Worm (Caenorhabditis elegans): ENCODE results near the gene F16F9.1.
A peak's percentile ranks its signal among the peaks of the same experiment; 100 is the strongest.

The F16F9.1 gene

DNA sequence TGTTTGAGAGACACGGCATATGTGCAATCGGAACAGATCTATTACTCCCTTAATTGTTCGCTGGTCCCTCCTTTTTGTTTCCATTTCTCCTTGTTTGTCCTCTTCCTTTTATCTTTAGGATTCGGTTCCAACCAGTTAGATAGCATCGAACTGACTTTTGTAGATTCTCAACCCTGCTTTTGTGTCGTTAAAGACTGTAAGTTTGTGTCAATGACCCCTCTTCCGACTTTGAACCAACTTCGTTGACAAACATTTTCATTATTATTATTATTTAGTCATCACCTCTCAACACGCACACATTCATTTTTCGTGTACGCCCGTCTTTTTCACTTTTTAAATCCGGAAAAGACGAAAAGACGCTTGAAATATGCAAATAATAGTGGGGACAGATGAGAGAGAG lies at the start of gene F16F9.1:
Gene F16F9.1 (plus strand): TSS at position 301 of the 400 bp plus-strand sequence.
- no peak for TF ChIP-seq mep-1 (tag; optimal IDR thresholded peaks at IDR 0.05)
- TF ChIP-seq ceh-43 (GFP tag; optimal IDR thresholded peaks at IDR 0.05): no peak
- TF ChIP-seq ham-2 (GFP tag; optimal IDR thresholded peaks at IDR 0.05): no peak
- no peak for TF ChIP-seq flh-1 (GFP tag; optimal IDR thresholded peaks at IDR 0.05)
- TF ChIP-seq nhr-28 (tag; optimal IDR thresholded peaks at IDR 0.05): no peak
- no peak for TF ChIP-seq pha-4 (tag; optimal IDR thresholded peaks at IDR 0.05)
- no peak for TF ChIP-seq drap-1 (GFP tag; optimal IDR thresholded peaks at IDR 0.05)
- no peak for TF ChIP-seq elt-1 (tag; optimal IDR thresholded peaks at IDR 0.05; ENCODE audit: borderline replicate concordance, insufficient read depth)
- TF ChIP-seq bed-3 (GFP tag; optimal IDR thresholded peaks at IDR 0.05): no peak
- no peak for TF ChIP-seq lin-13 (tag; optimal IDR thresholded peaks at IDR 0.05)
- no peak for TF ChIP-seq sem-2 (GFP tag; optimal IDR thresholded peaks at IDR 0.05)
- TF ChIP-seq lin-32 (GFP tag; optimal IDR thresholded peaks at IDR 0.05): no peak
- no peak for TF ChIP-seq ztf-11 (tag; optimal IDR thresholded peaks at IDR 0.05)
- TF ChIP-seq ceh-39 (tag; optimal IDR thresholded peaks at IDR 0.05): no peak
- TF ChIP-seq nhr-12 (tag; optimal IDR thresholded peaks at IDR 0.05): no peak

DNA sequence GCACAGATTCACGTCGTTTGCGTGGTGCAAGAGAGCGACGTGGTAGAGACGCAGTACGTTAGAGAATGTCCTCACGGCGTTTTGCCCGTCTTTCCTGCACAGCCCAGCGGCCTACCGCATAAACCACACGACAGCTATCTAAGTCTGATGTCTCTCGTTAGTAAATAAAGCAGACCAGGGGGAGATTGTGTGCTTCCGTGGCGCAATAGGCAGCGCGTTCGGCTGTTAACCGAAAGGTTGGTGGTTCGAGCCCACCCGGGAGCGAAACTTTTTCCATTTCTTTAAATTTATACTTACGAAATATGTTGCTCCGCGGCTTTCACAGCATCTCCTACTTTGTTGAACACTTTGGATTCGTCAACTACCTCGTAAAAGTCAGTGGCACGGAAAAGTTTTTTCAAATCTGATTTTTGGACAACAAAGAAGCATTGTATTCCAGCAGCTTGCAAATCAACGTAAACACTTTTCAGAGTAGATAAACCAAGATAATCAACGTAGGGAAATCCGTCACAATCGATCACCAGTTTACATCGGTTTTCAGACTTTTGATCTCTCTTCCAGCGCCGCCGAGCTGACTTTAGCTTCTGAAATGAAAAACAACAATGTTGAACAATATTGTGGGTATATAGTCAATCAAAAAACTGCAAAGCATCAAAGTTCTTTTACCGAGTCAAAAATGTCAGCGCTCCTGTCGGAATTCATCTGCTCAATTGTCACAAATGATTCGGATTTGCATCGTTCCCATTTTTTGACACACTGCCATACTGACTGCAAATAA lies 41.7 kb upstream of the F16F9.1 start:
- TF ChIP-seq nhr-28 (tag; optimal IDR thresholded peaks at IDR 0.05): peak; percentile 57
- TF ChIP-seq flh-1 (GFP tag; optimal IDR thresholded peaks at IDR 0.05): peak; percentile 89
- TF ChIP-seq elt-3 (tag; optimal IDR thresholded peaks at IDR 0.05): peak; percentile 36
- TF ChIP-seq nhr-237 (tag; optimal IDR thresholded peaks at IDR 0.05): peak; percentile 89
- peak; percentile 67 for TF ChIP-seq lsy-2 (tag; optimal IDR thresholded peaks at IDR 0.05)
- TF ChIP-seq ceh-39 (tag; optimal IDR thresholded peaks at IDR 0.05): no peak
- no peak for TF ChIP-seq blmp-1 (tag; optimal IDR thresholded peaks at IDR 0.05)
- no peak for TF ChIP-seq elt-1 (tag; optimal IDR thresholded peaks at IDR 0.05; ENCODE audit: borderline replicate concordance, insufficient read depth)
- peak; percentile 57 for TF ChIP-seq unc-62 (GFP tag; optimal IDR thresholded peaks at IDR 0.05)
- no peak for TF ChIP-seq nhr-2 (tag; optimal IDR thresholded peaks at IDR 0.05)
- TF ChIP-seq cnd-1 (tag; optimal IDR thresholded peaks at IDR 0.05): peak; percentile 97
- peak; percentile 82 for TF ChIP-seq mep-1 (tag; optimal IDR thresholded peaks at IDR 0.05)
- peak; percentile 89 for TF ChIP-seq nhr-12 (tag; optimal IDR thresholded peaks at IDR 0.05)
- peak; percentile 73 for TF ChIP-seq ztf-11 (tag; optimal IDR thresholded peaks at IDR 0.05)
- TF ChIP-seq ceh-43 (GFP tag; optimal IDR thresholded peaks at IDR 0.05): peak; percentile 94
- TF ChIP-seq hlh-1 (tag; optimal IDR thresholded peaks at IDR 0.05): peak; percentile 55
- peak; percentile 93 for TF ChIP-seq bed-3 (GFP tag; optimal IDR thresholded peaks at IDR 0.05)
- TF ChIP-seq nhr-76 (tag; optimal IDR thresholded peaks at IDR 0.05): no peak
- peak; percentile 99 for TF ChIP-seq ham-2 (GFP tag; optimal IDR thresholded peaks at IDR 0.05)
- peak; percentile 95 for TF ChIP-seq tbx-8 (GFP tag; optimal IDR thresholded peaks at IDR 0.05)
- TF ChIP-seq pha-4 (tag; optimal IDR thresholded peaks at IDR 0.05): peak; percentile 80
- peak; percentile 96 for TF ChIP-seq M03D4.4 (tag; optimal IDR thresholded peaks at IDR 0.05)
- peak; percentile 98 for TF ChIP-seq sptf-1 (tag; optimal IDR thresholded peaks at IDR 0.05)
- peak; percentile 99 for TF ChIP-seq mls-2 (tag; optimal IDR thresholded peaks at IDR 0.05)
- TF ChIP-seq zip-8 (tag; optimal IDR thresholded peaks at IDR 0.05): peak; percentile 45
- peak; percentile 91 for TF ChIP-seq sem-2 (GFP tag; optimal IDR thresholded peaks at IDR 0.05)
- peak; percentile 59 for TF ChIP-seq lin-13 (tag; optimal IDR thresholded peaks at IDR 0.05)
- peak; percentile 74 for TF ChIP-seq mab-5 (tag; optimal IDR thresholded peaks at IDR 0.05)
- peak; percentile 94 for TF ChIP-seq lin-32 (GFP tag; optimal IDR thresholded peaks at IDR 0.05)
- TF ChIP-seq drap-1 (GFP tag; optimal IDR thresholded peaks at IDR 0.05): peak; percentile 98
- peak; percentile 79 for TF ChIP-seq unc-39 (tag; optimal IDR thresholded peaks at IDR 0.05)
- peak; percentile 97 for TF ChIP-seq unc-120 (tag; optimal IDR thresholded peaks at IDR 0.05; ENCODE audit: poor library complexity, severe bottlenecking)
- peak; percentile 85 for TF ChIP-seq ces-1 (GFP tag; optimal IDR thresholded peaks at IDR 0.05)
- no peak for TF ChIP-seq snpc-4 (tag; optimal IDR thresholded peaks at IDR 0.05)
- peak; percentile 97 for TF ChIP-seq ceh-83 (GFP tag; optimal IDR thresholded peaks at IDR 0.05)

- TF ChIP-seq mep-1 (tag; optimal IDR thresholded peaks at IDR 0.05) (no peak), hlh-1 (tag; optimal IDR thresholded peaks at IDR 0.05) (no peak), nhr-12 (tag; optimal IDR thresholded peaks at IDR 0.05) (no peak), elt-3 (tag; optimal IDR thresholded peaks at IDR 0.05) (no peak), sem-2 (GFP tag; optimal IDR thresholded peaks at IDR 0.05) (no peak)
Observed at ce11 chrX:8406815-8407214, 39.4 kb upstream of the F16F9.1 start.
